Fruit fly (Drosophila melanogaster) whole organism, embryonic: ENCODE data around the gene Fum1.

Experiments used
- CG17328 ChIP-seq: fragments of 200-800 bp; sonication (Bioruptor generic); IDR thresholded peaks from 2 replicates; pipeline ENCODE4 v1.3.6; 2022; ENCODE audit warnings: missing biosample characterization, missing genetic modification characterization
- CG17912 ChIP-seq: fragments of 200-800 bp; sonication (Bioruptor generic); optimal IDR thresholded peaks from 2 replicates; lab custom pipeline; 2018; ENCODE audit warnings: missing biosample characterization, mild to moderate bottlenecking, missing genetic modification characterization
- HLH4C ChIP-seq: fragments of 200-800 bp; sonication (Bioruptor generic); IDR thresholded peaks from 3 replicates; pipeline ENCODE4 v1.3.6; 2022; ENCODE audit warnings: missing biosample characterization, missing genetic modification characterization; ENCODE audit not compliant: partially characterized antibody
- phol ChIP-seq: fragments of 200-800 bp; sonication (Bioruptor generic); optimal IDR thresholded peaks from 3 replicates; lab custom pipeline; 2018; ENCODE audit warnings: missing biosample characterization, mild to moderate bottlenecking, missing genetic modification characterization, moderate library complexity

dm6 chrX:6683635-6684499, 5.6 kb downstream of the Fum1 start, which contains the start of gene Pink1:
- TF ChIP-seq CG17328 (GFP tag; lab: Robert Waterston, UW) (no peak), HLH4C (no peak; the same call in 2 of the 3 replicates), CG17912 (GFP tag; lab: Kevin White, UChicago) (no peak), phol (no peak)
